Fruit fly (Drosophila melanogaster) whole organism: ENCODE results near the gene CG7328.

ENCODE experiments used
- CG8478 ChIP-seq: fragments of >200 bp; optimal IDR thresholded peaks from 2 replicates; lab custom pipeline; 2018; ENCODE audit warnings: inconsistent platforms
- Dll ChIP-seq: fragments of >200 bp; optimal IDR thresholded peaks from 2 replicates; lab custom pipeline; 2017
- EcR ChIP-seq, 2 experiments: fragments of >200 bp; optimal IDR thresholded peaks; 2 replicates each; lab custom pipeline; 2017; ENCODE audit warnings: missing biosample characterization in 2 of 2, missing genetic modification characterization in 2 of 2, missing genetic modification reagents in 2 of 2
- pan ChIP-seq: fragments of >200 bp; optimal IDR thresholded peaks from 2 replicates; lab custom pipeline; 2017
- psq ChIP-seq: fragments of >200 bp; optimal IDR thresholded peaks from 2 replicates; lab custom pipeline; 2017
- usp ChIP-seq: fragments of >200 bp; optimal IDR thresholded peaks from 2 replicates; lab custom pipeline; 2017; ENCODE audit warnings: missing biosample characterization, missing genetic modification characterization, mixed read lengths

CG7328 gene

DNA sequence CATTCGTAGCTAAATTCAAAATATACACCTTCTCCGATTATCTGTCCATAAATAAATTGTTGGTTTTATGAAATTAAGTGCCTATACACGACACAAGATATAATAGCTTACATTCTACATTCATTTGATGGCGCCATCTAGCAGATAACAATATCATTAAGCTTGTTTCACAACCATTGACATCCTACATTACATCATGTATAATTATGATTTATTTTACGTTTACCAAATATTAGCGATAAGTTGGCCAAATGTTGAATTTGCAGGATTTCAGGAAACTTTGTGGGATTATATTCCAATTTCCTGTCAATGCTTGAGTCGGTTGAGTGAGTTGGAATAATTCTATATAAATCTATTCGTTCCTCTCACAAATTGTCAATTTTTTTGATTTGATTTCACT is 43.1 kb downstream of the CG7328 start:
- TF ChIP-seq pan (lab: Kevin White, UChicago): no peak
- TF ChIP-seq psq (lab: Kevin White, UChicago): no peak
- no peak for TF ChIP-seq CG8478 (lab: Kevin White, UChicago)
- TF ChIP-seq EcR (GFP tag; optimal IDR thresholded peaks at IDR 0.05; lab: Kevin White, UChicago): no peak
- TF ChIP-seq Dll (lab: Kevin White, UChicago): no peak
- no peak for TF ChIP-seq usp (GFP tag; lab: Kevin White, UChicago)
